Worm (Caenorhabditis elegans) whole organism, young adult: ENCODE data around the gene egl-1.
A peak's percentile ranks its signal among the peaks of the same experiment; 100 is the strongest.

Experiments
- F37B4.10 ChIP-seq: fragments of 200-800 bp; sonication (Bioruptor generic); IDR thresholded peaks from 2 replicates; pipeline ENCODE4 v1.3.6; 2022; ENCODE audit warnings: missing genetic modification characterization, missing compliant biosample characterization
- F49E8.2 ChIP-seq: sonication (generic microtip); optimal IDR thresholded peaks from 3 replicates; lab custom pipeline; 2017; ENCODE audit warnings: missing genetic modification characterization, mild to moderate bottlenecking, missing compliant biosample characterization, antibody characterized with exemption, moderate library complexity; ENCODE audit not compliant: insufficient read depth
- Y79H2A.3 ChIP-seq: fragments of 200-800 bp; sonication (Bioruptor generic); conservative IDR thresholded peaks from 2 replicates; pipeline ENCODE4 v1.3.6; 2022; ENCODE audit warnings: missing genetic modification reagents, missing genetic modification characterization, missing compliant biosample characterization
- aptf-2 ChIP-seq: fragments of 200-800 bp; sonication (Bioruptor generic); conservative IDR thresholded peaks from 2 replicates; pipeline ENCODE4 v1.3.6; 2022; ENCODE audit warnings: missing genetic modification reagents, missing genetic modification characterization, missing compliant biosample characterization
- attf-3 ChIP-seq: fragments of 200-800 bp; sonication (Bioruptor generic); conservative IDR thresholded peaks from 2 replicates; pipeline ENCODE4 v1.3.6; 2022; ENCODE audit warnings: missing genetic modification reagents, missing genetic modification characterization, missing compliant biosample characterization
- ceh-40 ChIP-seq: fragments of 200-800 bp; sonication (Bioruptor generic); IDR thresholded peaks from 2 replicates; pipeline ENCODE4 v1.3.6; 2022; ENCODE audit warnings: missing genetic modification characterization, missing compliant biosample characterization
- nhr-179 ChIP-seq: sonication (generic microtip); optimal IDR thresholded peaks from 2 replicates; lab custom pipeline; 2016; ENCODE audit warnings: mild to moderate bottlenecking, missing genetic modification characterization, missing compliant biosample characterization
- snpc-1.1 ChIP-seq: sonication (generic microtip); optimal IDR thresholded peaks from 2 replicates; lab custom pipeline; 2017; ENCODE audit warnings: missing genetic modification characterization, mild to moderate bottlenecking, missing compliant biosample characterization, antibody characterized with exemption, moderate library complexity, missing genotype, missing genetic modification reagents; ENCODE audit not compliant: insufficient read depth
- unc-62 ChIP-seq: fragments of 150-350 bp; optimal IDR thresholded peaks from 2 replicates; lab custom pipeline; 2014; ENCODE audit warnings: missing biosample characterization, missing genetic modification reagents, missing genetic modification characterization
- ztf-18 ChIP-seq: sonication (generic microtip); optimal IDR thresholded peaks from 2 replicates; lab custom pipeline; 2016; ENCODE audit warnings: missing genotype, mild to moderate bottlenecking, missing genetic modification characterization, missing compliant biosample characterization
- ztf-22 ChIP-seq: fragments of 200-800 bp; sonication (Bioruptor generic); optimal IDR thresholded peaks from 2 replicates; lab custom pipeline; 2018; ENCODE audit warnings: mild to moderate bottlenecking, missing genetic modification characterization, moderate library complexity, missing compliant biosample characterization

DNA sequence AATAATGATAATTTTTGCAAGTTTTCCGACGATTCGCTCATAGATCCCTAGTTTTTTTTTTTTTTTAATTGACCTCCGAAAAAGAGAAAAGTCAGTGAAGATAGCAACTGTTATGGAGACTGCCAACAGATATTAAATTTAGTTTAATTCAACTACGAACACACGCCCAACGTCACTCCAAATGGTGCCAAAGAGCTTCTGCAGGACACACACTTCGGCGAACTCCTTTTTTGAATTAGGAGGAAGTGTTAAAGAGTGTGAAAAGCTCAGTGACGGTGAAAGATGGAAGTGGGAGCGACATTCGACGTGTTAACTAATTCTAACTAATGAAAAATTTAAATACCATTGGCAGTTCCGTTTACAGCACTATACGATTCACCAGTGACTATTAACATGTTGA, 20.2 kb downstream of the egl-1 start:
- TF ChIP-seq F37B4.10 (no peak), unc-62 (no peak), attf-3 (GFP tag; lab: Robert Waterston, UW) (no peak), snpc-1.1 (tag; lab: Kevin White, UChicago) (no peak), ceh-40 (GFP tag; lab: Robert Waterston, UW) (no peak), nhr-179 (no peak), ztf-22 (no peak), Y79H2A.3 (no peak), F49E8.2 (tag; lab: Kevin White, UChicago) (peak; percentile 22), aptf-2 (no peak), ztf-18 (tag; lab: Kevin White, UChicago) (no peak)
